Worm (Caenorhabditis elegans) whole organism, L4/young adult: ENCODE measurements around the gene R02F11.3.

Experiments used
- W03F9.2 ChIP-seq: fragments of 150-350 bp; optimal IDR thresholded peaks from 2 replicates; lab custom pipeline; 2014; ENCODE audit warnings: missing biosample characterization, missing genetic modification characterization
- dao-5 ChIP-seq: sonication (generic microtip); optimal IDR thresholded peaks from 2 replicates; lab custom pipeline; 2016; ENCODE audit warnings: missing genotype, missing genetic modification characterization, moderate library complexity, missing compliant biosample characterization
- him-1 ChIP-seq: sonication (generic microtip); optimal IDR thresholded peaks from 2 replicates; lab custom pipeline; 2016; ENCODE audit warnings: missing genotype, missing genetic modification reagents, missing genetic modification characterization, missing compliant biosample characterization

DNA sequence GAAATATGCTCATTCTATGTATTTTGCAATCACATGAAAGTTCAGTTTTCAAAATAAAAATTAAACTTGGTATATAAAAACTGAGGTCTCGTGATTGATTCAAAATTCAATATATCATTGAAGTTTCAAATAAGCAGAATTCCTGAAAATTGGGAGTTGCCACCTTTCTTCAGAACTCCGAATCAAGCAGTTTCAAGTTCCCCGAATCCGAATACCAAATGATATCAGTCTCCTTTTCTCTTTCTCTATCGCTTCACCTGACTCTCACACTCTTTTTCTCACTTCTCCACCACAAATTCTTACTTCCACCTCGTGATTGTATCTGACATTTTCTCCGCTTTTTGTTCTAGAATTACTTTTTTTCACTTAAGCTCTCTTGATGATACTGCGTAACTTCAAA is 11.4 kb downstream of the R02F11.3 start, which contains the start of gene R02F11.2:
- TF ChIP-seq him-1 (tag; lab: Kevin White, UChicago) (no peak), dao-5 (tag; lab: Kevin White, UChicago) (no peak), W03F9.2 (tag; lab: Kevin White, UChicago) (no peak)
